Fruit fly (Drosophila melanogaster) whole organism, embryonic: ENCODE measurements around the gene Awh.

Experiments
- Asciz ChIP-seq: fragments of 200-800 bp; sonication (Bioruptor generic); optimal IDR thresholded peaks from 2 replicates; lab custom pipeline; 2017; ENCODE audit warnings: missing biosample characterization, mild to moderate bottlenecking, missing genetic modification characterization, missing genetic modification reagents
- CG10462 ChIP-seq: fragments of 200-800 bp; sonication (Bioruptor generic); optimal IDR thresholded peaks from 2 replicates; lab custom pipeline; 2016; ENCODE audit warnings: missing biosample characterization, missing genetic modification characterization
- CG11504 ChIP-seq: fragments of 200-800 bp; sonication (Bioruptor generic); optimal IDR thresholded peaks from 3 replicates; lab custom pipeline; 2019; ENCODE audit warnings: missing biosample characterization, mild to moderate bottlenecking, missing genetic modification characterization, moderate library complexity
- CG12155 ChIP-seq: fragments of 200-800 bp; sonication (Bioruptor generic); optimal IDR thresholded peaks from 3 replicates; lab custom pipeline; 2016; ENCODE audit warnings: missing biosample characterization, missing genetic modification characterization
- CG12299 ChIP-seq: fragments of 200-800 bp; sonication (Bioruptor generic); optimal IDR thresholded peaks from 2 replicates; lab custom pipeline; 2018; ENCODE audit warnings: missing biosample characterization, mild to moderate bottlenecking, missing genetic modification characterization
- CG12769 ChIP-seq: fragments of 200-800 bp; sonication (Bioruptor generic); optimal IDR thresholded peaks from 2 replicates; lab custom pipeline; 2019; ENCODE audit warnings: missing biosample characterization, mild to moderate bottlenecking, missing genetic modification characterization, moderate library complexity
- CG13894 ChIP-seq: fragments of 200-800 bp; sonication (Bioruptor generic); optimal IDR thresholded peaks from 3 replicates; lab custom pipeline; 2018; ENCODE audit warnings: missing biosample characterization, mild to moderate bottlenecking, missing genetic modification characterization, moderate library complexity
- CG16863 ChIP-seq: fragments of 200-800 bp; sonication (Bioruptor generic); optimal IDR thresholded peaks from 3 replicates; lab custom pipeline; 2016; ENCODE audit warnings: missing biosample characterization, missing genetic modification characterization
- CG17912 ChIP-seq: fragments of 200-800 bp; sonication (Bioruptor generic); optimal IDR thresholded peaks from 2 replicates; lab custom pipeline; 2018; ENCODE audit warnings: missing biosample characterization, mild to moderate bottlenecking, missing genetic modification characterization
- CG18619 ChIP-seq: fragments of 200-800 bp; sonication (Bioruptor generic); optimal IDR thresholded peaks from 3 replicates; lab custom pipeline; 2017; ENCODE audit warnings: missing biosample characterization, mild to moderate bottlenecking, missing genetic modification characterization
- CG3065 ChIP-seq: fragments of 200-800 bp; sonication (Bioruptor generic); optimal IDR thresholded peaks from 2 replicates; lab custom pipeline; 2016; ENCODE audit warnings: missing biosample characterization, missing genetic modification characterization
- CG4404 ChIP-seq: fragments of 200-800 bp; sonication (Bioruptor generic); IDR thresholded peaks from 2 replicates; pipeline ENCODE4 v1.3.6; 2022; ENCODE audit warnings: missing biosample characterization, missing genetic modification characterization
- CG5180 ChIP-seq: fragments of 200-800 bp; sonication (Bioruptor generic); optimal IDR thresholded peaks from 3 replicates; lab custom pipeline; 2017; ENCODE audit warnings: missing biosample characterization, missing genetic modification characterization, mild to moderate bottlenecking, moderate library complexity, missing genetic modification reagents
- CG8478 ChIP-seq: fragments of >200 bp; optimal IDR thresholded peaks from 2 replicates; lab custom pipeline; 2018
- CG8944 ChIP-seq: fragments of 200-800 bp; sonication (Bioruptor generic); optimal IDR thresholded peaks from 3 replicates; lab custom pipeline; 2016; ENCODE audit warnings: missing biosample characterization, missing genetic modification characterization
- Dip2 ChIP-seq: fragments of 200-800 bp; sonication (Bioruptor generic); IDR thresholded peaks from 2 replicates; pipeline ENCODE4 v1.3.6; 2022; ENCODE audit warnings: missing biosample characterization, missing genetic modification characterization
- Dip3 ChIP-seq: fragments of 200-800 bp; sonication (Bioruptor generic); optimal IDR thresholded peaks from 3 replicates; lab custom pipeline; 2016; ENCODE audit warnings: missing biosample characterization, missing genetic modification characterization
- Eip74EF ChIP-seq, 2 experiments: fragments of 200-800 bp in 1 of 2; fragments of >200 bp in 1 of 2; sonication (Bioruptor generic) in 1 of 2; optimal IDR thresholded peaks; 2 replicates each; lab custom pipeline; 2017 to 2019; ENCODE audit warnings: missing biosample characterization in 2 of 2, missing genetic modification characterization in 2 of 2, mild to moderate bottlenecking in 1 of 2, moderate library complexity in 1 of 2
- Gsc ChIP-seq: fragments of 200-800 bp; sonication (Bioruptor generic); IDR thresholded peaks from 2 replicates; pipeline ENCODE4 v1.3.6; 2022; ENCODE audit warnings: missing biosample characterization, missing genetic modification characterization
- H15 ChIP-seq: fragments of 200-800 bp; sonication (Bioruptor generic); IDR thresholded peaks from 3 replicates; pipeline ENCODE4 v1.3.6; 2022; ENCODE audit warnings: missing biosample characterization, missing genetic modification characterization
- Hand ChIP-seq: fragments of 200-800 bp; sonication (Bioruptor generic); optimal IDR thresholded peaks from 2 replicates; lab custom pipeline; 2017; ENCODE audit warnings: mild to moderate bottlenecking, missing biosample characterization, missing genetic modification reagents, missing genetic modification characterization
- Hmx ChIP-seq: fragments of 200-800 bp; sonication (Bioruptor generic); optimal IDR thresholded peaks from 2 replicates; lab custom pipeline; 2016; ENCODE audit warnings: missing biosample characterization, missing genetic modification characterization
- Hr51 ChIP-seq, 2 experiments: fragments of 200-800 bp; sonication (Bioruptor generic); optimal IDR thresholded peaks; 2 replicates in 1 of 2; 3 replicates in 1 of 2; lab custom pipeline; 2016 to 2018; ENCODE audit warnings: missing biosample characterization in 2 of 2, missing genetic modification characterization in 2 of 2, mild to moderate bottlenecking in 1 of 2, moderate library complexity in 1 of 2
- Lpt ChIP-seq: fragments of >200 bp; optimal IDR thresholded peaks from 2 replicates; lab custom pipeline; 2018; ENCODE audit warnings: missing biosample characterization, missing genetic modification characterization
- Mrtf ChIP-seq: fragments of 200-800 bp; sonication (Bioruptor generic); IDR thresholded peaks from 3 replicates; pipeline ENCODE4 v1.3.6; 2022; ENCODE audit warnings: missing biosample characterization, missing genetic modification characterization
- YL-1 ChIP-seq: fragments of 200-800 bp; sonication (Bioruptor generic); optimal IDR thresholded peaks from 3 replicates; lab custom pipeline; 2017; ENCODE audit warnings: missing biosample characterization, mild to moderate bottlenecking, missing genetic modification characterization
- ac ChIP-seq: fragments of 200-800 bp; sonication (Bioruptor generic); optimal IDR thresholded peaks from 3 replicates; lab custom pipeline; 2017; ENCODE audit warnings: missing biosample characterization, mild to moderate bottlenecking, missing genetic modification characterization
- amos ChIP-seq: fragments of 200-800 bp; sonication (Bioruptor generic); IDR thresholded peaks from 2 replicates; pipeline ENCODE4 v1.3.6; 2022; ENCODE audit warnings: missing biosample characterization, missing genetic modification characterization; ENCODE audit not compliant: partially characterized antibody
- ap ChIP-seq: fragments of 200-800 bp; sonication (Bioruptor generic); IDR thresholded peaks from 2 replicates; pipeline ENCODE4 v1.3.6; 2022; ENCODE audit warnings: missing biosample characterization, missing genetic modification characterization
- cg ChIP-seq: fragments of 200-800 bp; sonication (Bioruptor generic); optimal IDR thresholded peaks from 3 replicates; lab custom pipeline; 2019; ENCODE audit warnings: missing biosample characterization, mild to moderate bottlenecking, missing genetic modification characterization, moderate library complexity
- crp ChIP-seq, 2 experiments: fragments of 200-800 bp; sonication (Bioruptor generic); optimal IDR thresholded peaks; 2 replicates in 1 of 2; 3 replicates in 1 of 2; lab custom pipeline; 2017; ENCODE audit warnings: missing biosample characterization in 2 of 2, missing genetic modification characterization in 2 of 2, mild to moderate bottlenecking in 1 of 2, moderate library complexity in 1 of 2
- dan ChIP-seq: fragments of 200-800 bp; sonication (Bioruptor generic); IDR thresholded peaks from 2 replicates; pipeline ENCODE4 v1.3.6; 2022; ENCODE audit warnings: missing biosample characterization, missing genetic modification characterization
- dysf ChIP-seq: fragments of 200-800 bp; sonication (Bioruptor generic); IDR thresholded peaks from 3 replicates; pipeline ENCODE4 v1.3.6; 2022; ENCODE audit warnings: missing biosample characterization, missing genetic modification characterization
- eve ChIP-seq, 2 experiments: fragments of >200 bp; optimal IDR thresholded peaks; 2 replicates each; lab custom pipeline; 2017; ENCODE audit warnings: missing biosample characterization in 2 of 2, missing genetic modification characterization in 2 of 2
- jigr1 ChIP-seq: fragments of 200-800 bp; sonication (Bioruptor generic); IDR thresholded peaks from 3 replicates; pipeline ENCODE4 v1.3.6; 2022; ENCODE audit warnings: missing biosample characterization, missing genetic modification characterization
- kay ChIP-seq: fragments of 200-800 bp; sonication (Bioruptor generic); optimal IDR thresholded peaks from 2 replicates; lab custom pipeline; 2016; ENCODE audit warnings: missing biosample characterization, missing genetic modification characterization
- lola ChIP-seq, 3 experiments: fragments of >200 bp in 2 of 3; fragments of 200-800 bp in 1 of 3; sonication (Bioruptor generic) in 1 of 3; optimal IDR thresholded peaks; 2 replicates each; lab custom pipeline; 2017 to 2019; ENCODE audit warnings: missing biosample characterization in 3 of 3, missing genetic modification characterization in 3 of 3, mild to moderate bottlenecking in 1 of 3, moderate library complexity in 1 of 3
- mirr ChIP-seq: fragments of 200-800 bp; sonication (Bioruptor generic); optimal IDR thresholded peaks from 3 replicates; lab custom pipeline; 2018; ENCODE audit warnings: missing biosample characterization, mild to moderate bottlenecking, missing genetic modification characterization
- pb ChIP-seq: fragments of 200-800 bp; sonication (Bioruptor generic); optimal IDR thresholded peaks from 3 replicates; lab custom pipeline; 2016; ENCODE audit warnings: missing biosample characterization, missing genetic modification characterization
- pfk ChIP-seq: fragments of 200-800 bp; sonication (Bioruptor generic); optimal IDR thresholded peaks from 2 replicates; lab custom pipeline; 2018; ENCODE audit warnings: missing biosample characterization, mild to moderate bottlenecking, missing genetic modification characterization, moderate library complexity
- phol ChIP-seq: fragments of 200-800 bp; sonication (Bioruptor generic); optimal IDR thresholded peaks from 3 replicates; lab custom pipeline; 2018; ENCODE audit warnings: missing biosample characterization, mild to moderate bottlenecking, missing genetic modification characterization, moderate library complexity
- prd ChIP-seq, 3 experiments: fragments of >200 bp in 2 of 3; fragments of 200-800 bp in 1 of 3; sonication (Bioruptor generic) in 1 of 3; optimal IDR thresholded peaks in 2 of 3; IDR thresholded peaks in 1 of 3; 2 replicates in 2 of 3; 3 replicates in 1 of 3; pipeline versions ENCODE4 v1.3.6 to Lab custom; 2017 to 2022; ENCODE audit warnings: missing biosample characterization in 1 of 3, missing genetic modification characterization in 1 of 3
- psq ChIP-seq: fragments of 200-800 bp; sonication (Bioruptor generic); optimal IDR thresholded peaks from 2 replicates; lab custom pipeline; 2017; ENCODE audit warnings: missing biosample characterization, missing genetic modification characterization
- pzg ChIP-seq: fragments of 200-800 bp; sonication (Bioruptor generic); optimal IDR thresholded peaks from 3 replicates; lab custom pipeline; 2018; ENCODE audit warnings: missing biosample characterization, mild to moderate bottlenecking, missing genetic modification characterization, moderate library complexity
- run ChIP-seq: fragments of 200-800 bp; sonication (Bioruptor generic); optimal IDR thresholded peaks from 3 replicates; lab custom pipeline; 2018; ENCODE audit warnings: missing biosample characterization, mild to moderate bottlenecking, missing genetic modification characterization
- sens ChIP-seq: fragments of 200-800 bp; sonication (Bioruptor generic); peaks from one replicate; lab custom pipeline; 2016; ENCODE audit warnings: missing biosample characterization, missing genetic modification characterization
- sim ChIP-seq: fragments of 200-800 bp; sonication (Bioruptor generic); IDR thresholded peaks from 2 replicates; pipeline ENCODE4 v1.3.6; 2022; ENCODE audit warnings: missing biosample characterization, missing genetic modification characterization
- stc ChIP-seq: fragments of 200-800 bp; sonication (Bioruptor generic); IDR thresholded peaks from 2 replicates; pipeline ENCODE4 v1.3.6; 2022; ENCODE audit warnings: missing biosample characterization, missing genetic modification characterization
- ttk ChIP-seq: fragments of 200-800 bp; sonication (Bioruptor generic); IDR thresholded peaks from 2 replicates; pipeline ENCODE4 v2.1.2; 2022; ENCODE audit warnings: missing biosample characterization, missing genetic modification characterization
- twi ChIP-seq: fragments of 200-800 bp; optimal IDR thresholded peaks from 2 replicates; lab custom pipeline; 2019; ENCODE audit warnings: missing biosample characterization, mild to moderate bottlenecking, missing genetic modification characterization, moderate library complexity

Gene Awh

dm6 chr3L:3901865-3902490, 56.0 kb downstream of the Awh start:
- TF ChIP-seq ap (GFP tag; lab: Robert Waterston, UW) = no peak
- TF ChIP-seq CG4404 = no peak
- TF ChIP-seq eve (GFP tag; optimal IDR thresholded peaks at IDR 0.05; lab: Kevin White, UChicago) = peak in 1 of 2 experiments; percentile 76
- TF ChIP-seq sim (GFP tag; lab: Robert Waterston, UW) = no peak
- TF ChIP-seq Dip3 (GFP tag; lab: Kevin White, UChicago) = no peak
- peak; percentile 34 for TF ChIP-seq CG17912
- peak; percentile 35 for TF ChIP-seq CG12769
- no peak for TF ChIP-seq crp (GFP tag; optimal IDR thresholded peaks at IDR 0.05; lab: Kevin White, UChicago)
- no peak for TF ChIP-seq stc
- TF ChIP-seq CG13894 (tag; lab: Kevin White, UChicago) = no peak
- no peak for TF ChIP-seq Gsc (GFP tag; lab: Robert Waterston, UW)
- TF ChIP-seq CG18619 (GFP tag; lab: Kevin White, UChicago) = no peak
- TF ChIP-seq CG16863 (GFP tag; lab: Kevin White, UChicago) = no peak
- TF ChIP-seq CG12155 = no peak
- peak; percentile 84 for TF ChIP-seq cg (GFP tag; lab: Kevin White, UChicago)
- peak; percentile 62 for TF ChIP-seq sens (GFP tag; lab: Kevin White, UChicago)
- TF ChIP-seq Lpt = no peak
- no peak for TF ChIP-seq ttk (GFP tag; lab: Robert Waterston, UW)
- no peak for TF ChIP-seq CG10462 (GFP tag; lab: Kevin White, UChicago)
- TF ChIP-seq Dip2 = no peak
- no peak for TF ChIP-seq ac (GFP tag; lab: Kevin White, UChicago)
- no peak for TF ChIP-seq CG12299 (tag; lab: Kevin White, UChicago)
- TF ChIP-seq pfk = peak; percentile 61
- TF ChIP-seq pzg = no peak
- TF ChIP-seq H15 (GFP tag; lab: Robert Waterston, UW) = no peak
- no peak for TF ChIP-seq Asciz (GFP tag; lab: Kevin White, UChicago)
- peak; percentile 64 for TF ChIP-seq CG11504
- no peak for TF ChIP-seq dysf
- no peak for TF ChIP-seq CG8944 (GFP tag; lab: Kevin White, UChicago)
- TF ChIP-seq run = no peak
- no peak for TF ChIP-seq Hr51 (GFP tag; optimal IDR thresholded peaks at IDR 0.05; lab: Kevin White, UChicago)
- TF ChIP-seq lola (GFP tag; optimal IDR thresholded peaks at IDR 0.05; lab: Kevin White, UChicago) = no peak
- TF ChIP-seq pb (GFP tag; lab: Kevin White, UChicago) = no peak
- TF ChIP-seq amos (GFP tag; lab: Robert Waterston, UW) = no peak
- no peak for TF ChIP-seq phol (tag; lab: Kevin White, UChicago)
- TF ChIP-seq dan (GFP tag; lab: Robert Waterston, UW) = no peak
- no peak for TF ChIP-seq CG8478 (lab: Kevin White, UChicago)
- TF ChIP-seq Hand (GFP tag; lab: Kevin White, UChicago) = no peak
- TF ChIP-seq mirr = peak; percentile 39
- peak; percentile 14 for TF ChIP-seq kay (GFP tag; lab: Kevin White, UChicago)
- peak; percentile 97 for TF ChIP-seq YL-1 (GFP tag; lab: Kevin White, UChicago)
- TF ChIP-seq jigr1 (GFP tag; lab: Robert Waterston, UW) = no peak
- no peak for TF ChIP-seq twi (tag; lab: Kevin White, UChicago)
- TF ChIP-seq Eip74EF (GFP tag; optimal IDR thresholded peaks at IDR 0.05; lab: Kevin White, UChicago) = no peak
- TF ChIP-seq Mrtf = no peak
- TF ChIP-seq CG5180 = no peak
- peak; percentile 76 for TF ChIP-seq psq (GFP tag; lab: Kevin White, UChicago)
- no peak for TF ChIP-seq Hmx (GFP tag; lab: Kevin White, UChicago)
- TF ChIP-seq CG3065 (GFP tag; lab: Kevin White, UChicago) = no peak
- no peak for TF ChIP-seq prd (optimal IDR thresholded peaks at IDR 0.05; lab: Kevin White, UChicago)
- no peak for TF ChIP-seq prd (GFP tag; IDR thresholded peaks at IDR 0.05; lab: Robert Waterston, UW)
